Fruit fly (Drosophila melanogaster) whole organism, embryonic: ENCODE results near the gene kat80.
A peak's percentile ranks its signal among the peaks of the same experiment; 100 is the strongest.

Experiments used
- Antp ChIP-seq: fragments of 200-800 bp; sonication (Bioruptor generic); optimal IDR thresholded peaks from 3 replicates; lab custom pipeline; 2016; ENCODE audit warnings: missing biosample characterization, missing genetic modification characterization
- Asciz ChIP-seq: fragments of 200-800 bp; sonication (Bioruptor generic); optimal IDR thresholded peaks from 2 replicates; lab custom pipeline; 2017; ENCODE audit warnings: missing biosample characterization, mild to moderate bottlenecking, missing genetic modification characterization, missing genetic modification reagents
- CG11247 ChIP-seq: fragments of 200-800 bp; sonication (Bioruptor generic); IDR thresholded peaks from 2 replicates; pipeline ENCODE4 v1.3.6; 2022; ENCODE audit warnings: missing biosample characterization, missing genetic modification characterization
- CG11456 ChIP-seq: fragments of 200-800 bp; sonication (Bioruptor generic); IDR thresholded peaks from 3 replicates; pipeline ENCODE4 v1.3.6; 2022; ENCODE audit warnings: missing biosample characterization, missing genetic modification characterization
- CG1233 ChIP-seq: fragments of 200-800 bp; sonication (Bioruptor generic); optimal IDR thresholded peaks from 4 replicates; lab custom pipeline; 2018; ENCODE audit warnings: missing biosample characterization, mild to moderate bottlenecking, missing genetic modification characterization
- CG12391 ChIP-seq: fragments of 200-800 bp; sonication (Bioruptor generic); optimal IDR thresholded peaks from 3 replicates; lab custom pipeline; 2018; ENCODE audit warnings: missing biosample characterization, mild to moderate bottlenecking, missing genetic modification characterization, moderate library complexity
- CG13424 ChIP-seq: fragments of 200-800 bp; sonication (Bioruptor generic); optimal IDR thresholded peaks from 2 replicates; lab custom pipeline; 2019; ENCODE audit warnings: missing biosample characterization, mild to moderate bottlenecking, missing genetic modification characterization, moderate library complexity
- CG15696 ChIP-seq: fragments of 200-800 bp; sonication (Bioruptor generic); optimal IDR thresholded peaks from 2 replicates; lab custom pipeline; 2019; ENCODE audit warnings: missing biosample characterization, mild to moderate bottlenecking, missing genetic modification characterization, moderate library complexity
- CG17328 ChIP-seq: fragments of 200-800 bp; sonication (Bioruptor generic); IDR thresholded peaks from 2 replicates; pipeline ENCODE4 v1.3.6; 2022; ENCODE audit warnings: missing biosample characterization, missing genetic modification characterization
- CG17361 ChIP-seq: fragments of 200-800 bp; sonication (Bioruptor generic); IDR thresholded peaks from 3 replicates; pipeline ENCODE4 v1.3.6; 2022; ENCODE audit warnings: missing biosample characterization, missing genetic modification characterization
- CG1832 ChIP-seq: fragments of 200-800 bp; sonication (Bioruptor generic); optimal IDR thresholded peaks from 2 replicates; lab custom pipeline; 2017; ENCODE audit warnings: missing biosample characterization, mild to moderate bottlenecking, missing genetic modification characterization, inconsistent platforms
- CG2199 ChIP-seq: fragments of 200-800 bp; sonication (Bioruptor generic); IDR thresholded peaks from 3 replicates; pipeline ENCODE4 v1.3.6; 2022; ENCODE audit warnings: missing biosample characterization, missing genetic modification characterization
- CG2202 ChIP-seq: fragments of 200-800 bp; sonication (Bioruptor generic); optimal IDR thresholded peaks from 2 replicates; lab custom pipeline; 2018; ENCODE audit warnings: missing biosample characterization, mild to moderate bottlenecking, missing genetic modification characterization
- CG3065 ChIP-seq: fragments of 200-800 bp; sonication (Bioruptor generic); optimal IDR thresholded peaks from 2 replicates; lab custom pipeline; 2016; ENCODE audit warnings: missing biosample characterization, missing genetic modification characterization
- CG3407 ChIP-seq: fragments of 200-800 bp; sonication (Bioruptor generic); optimal IDR thresholded peaks from 2 replicates; lab custom pipeline; 2018; ENCODE audit warnings: missing biosample characterization, mild to moderate bottlenecking, missing genetic modification characterization
- CG42726 ChIP-seq: fragments of 200-800 bp; sonication (Bioruptor generic); IDR thresholded peaks from 2 replicates; pipeline ENCODE4 v1.3.6; 2022; ENCODE audit warnings: missing biosample characterization, missing genetic modification characterization; ENCODE audit not compliant: partially characterized antibody
- CG4424 ChIP-seq: fragments of 200-800 bp; sonication (Bioruptor generic); optimal IDR thresholded peaks from 3 replicates; lab custom pipeline; 2016; ENCODE audit warnings: missing biosample characterization, missing genetic modification characterization
- CG4617 ChIP-seq: fragments of 200-800 bp; sonication (Bioruptor generic); optimal IDR thresholded peaks from 3 replicates; lab custom pipeline; 2016; ENCODE audit warnings: missing biosample characterization, missing genetic modification characterization, borderline replicate concordance
- CG5953 ChIP-seq: fragments of 200-800 bp; sonication (Bioruptor generic); IDR thresholded peaks from 2 replicates; pipeline ENCODE4 v1.3.6; 2022; ENCODE audit warnings: missing biosample characterization, missing genetic modification characterization
- CG6854 ChIP-seq: fragments of 200-800 bp; sonication (Bioruptor generic); optimal IDR thresholded peaks from 3 replicates; lab custom pipeline; 2017; ENCODE audit warnings: missing biosample characterization, mild to moderate bottlenecking, missing genetic modification characterization
- CG8089 ChIP-seq: fragments of 200-800 bp; sonication (Bioruptor generic); optimal IDR thresholded peaks from 3 replicates; lab custom pipeline; 2016; ENCODE audit warnings: missing biosample characterization, missing genetic modification characterization
- CG8478 ChIP-seq: fragments of >200 bp; optimal IDR thresholded peaks from 2 replicates; lab custom pipeline; 2018
- D19B ChIP-seq: fragments of 200-800 bp; sonication (Bioruptor generic); optimal IDR thresholded peaks from 2 replicates; lab custom pipeline; 2017; ENCODE audit warnings: missing biosample characterization, mild to moderate bottlenecking, missing genetic modification characterization
- Doc3 ChIP-seq: fragments of 200-800 bp; sonication (Bioruptor generic); IDR thresholded peaks from 3 replicates; pipeline ENCODE4 v1.3.6; 2022; ENCODE audit warnings: missing biosample characterization, missing genetic modification characterization; ENCODE audit not compliant: partially characterized antibody
- Dref ChIP-seq: fragments of 200-800 bp; sonication (Bioruptor generic); IDR thresholded peaks from 2 replicates; pipeline ENCODE4 v1.3.6; 2022; ENCODE audit warnings: missing biosample characterization, missing genetic modification characterization
- Drgx ChIP-seq: fragments of 200-800 bp; sonication (Bioruptor generic); IDR thresholded peaks from 2 replicates; pipeline ENCODE4 v1.3.6; 2022; ENCODE audit warnings: missing biosample characterization, missing genetic modification characterization
- Elba2 ChIP-seq: fragments of 200-800 bp; sonication (Bioruptor generic); optimal IDR thresholded peaks from 3 replicates; lab custom pipeline; 2016; ENCODE audit warnings: missing biosample characterization, missing genetic modification characterization
- Hr39 ChIP-seq: fragments of >200 bp; optimal IDR thresholded peaks from 2 replicates; lab custom pipeline; 2017
- Lpt ChIP-seq: fragments of >200 bp; optimal IDR thresholded peaks from 2 replicates; lab custom pipeline; 2018; ENCODE audit warnings: missing biosample characterization, missing genetic modification characterization
- Oaz ChIP-seq: fragments of 200-800 bp; sonication (Bioruptor generic); IDR thresholded peaks from 2 replicates; pipeline ENCODE4 v1.3.6; 2022; ENCODE audit warnings: missing biosample characterization, missing genetic modification characterization
- Opbp ChIP-seq: fragments of 200-800 bp; sonication (Bioruptor generic); IDR thresholded peaks from 3 replicates; pipeline ENCODE4 v1.3.6; 2022; ENCODE audit warnings: missing biosample characterization, missing genetic modification characterization; ENCODE audit not compliant: partially characterized antibody
- Optix ChIP-seq: fragments of 200-800 bp; sonication (Bioruptor generic); IDR thresholded peaks from 3 replicates; pipeline ENCODE4 v1.3.6; 2022; ENCODE audit warnings: missing biosample characterization, missing genetic modification characterization
- Xbp1 ChIP-seq: fragments of 200-800 bp; sonication (Bioruptor generic); optimal IDR thresholded peaks from 3 replicates; lab custom pipeline; 2016; ENCODE audit warnings: missing biosample characterization, mild to moderate bottlenecking, missing genetic modification characterization
- al ChIP-seq: fragments of 200-800 bp; sonication (Bioruptor generic); IDR thresholded peaks from 2 replicates; pipeline ENCODE4 v1.3.6; 2022; ENCODE audit warnings: missing biosample characterization, missing genetic modification characterization
- chinmo ChIP-seq: fragments of 200-800 bp; sonication (Bioruptor generic); IDR thresholded peaks from 4 replicates; pipeline ENCODE4 v1.3.6; 2022; ENCODE audit warnings: missing biosample characterization, missing genetic modification characterization; ENCODE audit not compliant: partially characterized antibody
- croc ChIP-seq: fragments of 200-800 bp; sonication (Bioruptor generic); conservative IDR thresholded peaks from 3 replicates; pipeline ENCODE4 v1.3.6; 2022; ENCODE audit warnings: missing biosample characterization, missing genetic modification characterization
- dan ChIP-seq: fragments of 200-800 bp; sonication (Bioruptor generic); IDR thresholded peaks from 2 replicates; pipeline ENCODE4 v1.3.6; 2022; ENCODE audit warnings: missing biosample characterization, missing genetic modification characterization
- fru ChIP-seq: fragments of >200 bp; optimal IDR thresholded peaks from 2 replicates; lab custom pipeline; 2017
- gce ChIP-seq: fragments of 200-800 bp; sonication (Bioruptor generic); IDR thresholded peaks from 3 replicates; pipeline ENCODE4 v1.3.6; 2022; ENCODE audit warnings: missing biosample characterization, missing genetic modification characterization
- gt ChIP-seq: fragments of 200-800 bp; sonication (Bioruptor generic); IDR thresholded peaks from 2 replicates; pipeline ENCODE4 v1.3.6; 2022; ENCODE audit warnings: missing biosample characterization, missing genetic modification characterization
- hth ChIP-seq: fragments of >200 bp; optimal IDR thresholded peaks from 2 replicates; lab custom pipeline; 2017; ENCODE audit warnings: inconsistent platforms
- lilli ChIP-seq: fragments of 200-800 bp; sonication (Bioruptor generic); optimal IDR thresholded peaks from 3 replicates; lab custom pipeline; 2016; ENCODE audit warnings: missing biosample characterization, missing genetic modification characterization
- lmd ChIP-seq: fragments of 200-800 bp; sonication (Bioruptor generic); IDR thresholded peaks from 2 replicates; pipeline ENCODE4 v1.3.6; 2022; ENCODE audit warnings: missing biosample characterization, missing genetic modification characterization
- nau ChIP-seq: fragments of 200-800 bp; sonication (Bioruptor generic); optimal IDR thresholded peaks from 3 replicates; lab custom pipeline; 2017; ENCODE audit warnings: missing biosample characterization, mild to moderate bottlenecking, missing genetic modification characterization, missing genetic modification reagents
- nom ChIP-seq: fragments of 200-800 bp; sonication (Bioruptor generic); optimal IDR thresholded peaks from 2 replicates; lab custom pipeline; 2017; ENCODE audit warnings: missing biosample characterization, missing genetic modification characterization, mild to moderate bottlenecking, moderate library complexity, missing genetic modification reagents
- org-1 ChIP-seq: fragments of 200-800 bp; sonication (Bioruptor generic); optimal IDR thresholded peaks from 2 replicates; lab custom pipeline; 2017; ENCODE audit warnings: missing biosample characterization, missing genetic modification characterization
- pzg ChIP-seq: fragments of 200-800 bp; sonication (Bioruptor generic); optimal IDR thresholded peaks from 3 replicates; lab custom pipeline; 2018; ENCODE audit warnings: missing biosample characterization, mild to moderate bottlenecking, missing genetic modification characterization, moderate library complexity
- slp2 ChIP-seq: fragments of 200-800 bp; sonication (Bioruptor generic); optimal IDR thresholded peaks from 2 replicates; lab custom pipeline; 2016; ENCODE audit warnings: missing biosample characterization, missing genetic modification characterization
- so ChIP-seq: fragments of 200-800 bp; sonication (Bioruptor generic); IDR thresholded peaks from 3 replicates; pipeline ENCODE4 v1.3.6; 2022; ENCODE audit warnings: missing biosample characterization, missing genetic modification characterization
- sqz ChIP-seq: fragments of 200-800 bp; sonication (Bioruptor generic); optimal IDR thresholded peaks from 3 replicates; lab custom pipeline; 2018; ENCODE audit warnings: missing biosample characterization, mild to moderate bottlenecking, missing genetic modification characterization
- stc ChIP-seq: fragments of 200-800 bp; sonication (Bioruptor generic); IDR thresholded peaks from 2 replicates; pipeline ENCODE4 v1.3.6; 2022; ENCODE audit warnings: missing biosample characterization, missing genetic modification characterization
- tio ChIP-seq: fragments of 200-800 bp; sonication (Bioruptor generic); optimal IDR thresholded peaks from 2 replicates; lab custom pipeline; 2017; ENCODE audit warnings: missing biosample characterization, missing genetic modification characterization, inconsistent platforms
- tna ChIP-seq: fragments of 200-800 bp; sonication (Bioruptor generic); IDR thresholded peaks from 2 replicates; pipeline ENCODE4 v1.3.6; 2022; ENCODE audit warnings: missing biosample characterization, missing genetic modification characterization; ENCODE audit not compliant: partially characterized antibody

Gene kat80

DNA sequence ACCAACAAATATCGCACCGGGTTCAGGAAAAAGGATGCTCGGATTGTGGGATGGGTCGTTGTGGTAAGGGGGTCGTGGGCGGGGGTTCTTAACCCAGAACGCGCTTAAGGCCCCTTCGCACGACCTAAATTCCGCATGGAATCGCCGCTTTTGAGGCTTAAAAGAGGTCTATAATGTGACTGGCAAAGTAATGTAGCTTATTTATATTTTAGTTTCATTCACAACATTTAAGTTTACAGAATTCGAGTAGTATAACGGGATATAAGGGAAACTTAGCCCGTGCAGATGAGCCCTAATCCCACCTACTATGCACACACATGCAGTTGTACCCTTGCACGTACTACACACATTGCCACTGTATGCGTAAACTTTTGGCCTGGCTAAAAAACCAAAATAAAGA is 2.8 kb upstream of the kat80 start (continued):
- TF ChIP-seq Xbp1, result peak; percentile 76
- TF ChIP-seq Antp (GFP tag; lab: Kevin White, UChicago), result peak; percentile 54
- TF ChIP-seq lilli, result peak; percentile 20
- TF ChIP-seq chinmo (GFP tag; lab: Robert Waterston, UW), result no peak
- TF ChIP-seq Hr39, result no peak
- peak; percentile 77 for TF ChIP-seq sqz (GFP tag; lab: Kevin White, UChicago)
- TF ChIP-seq CG3407, result peak; percentile 75
- peak; percentile 38; the same call in 1 of the 2 replicates for TF ChIP-seq al (GFP tag; lab: Robert Waterston, UW)
- TF ChIP-seq slp2, result peak; percentile 34
- TF ChIP-seq CG5953 (GFP tag; lab: Robert Waterston, UW), result peak; percentile 74
- TF ChIP-seq pzg, result no peak
- TF ChIP-seq Drgx (GFP tag; lab: Robert Waterston, UW), result peak; percentile 87
- peak; percentile 82 for TF ChIP-seq Asciz (GFP tag; lab: Kevin White, UChicago)
- TF ChIP-seq Oaz (GFP tag; lab: Robert Waterston, UW), result peak; percentile 71
- peak; percentile 72 for TF ChIP-seq CG11247
- TF ChIP-seq dan, result peak; percentile 63; the same call in 1 of the 2 replicates
- TF ChIP-seq stc (GFP tag; lab: Robert Waterston, UW), result peak; percentile 85
- TF ChIP-seq CG11456 (GFP tag; lab: Robert Waterston, UW), result peak; percentile 80
- TF ChIP-seq CG3065 (GFP tag; lab: Kevin White, UChicago), result no peak
- TF ChIP-seq CG13424 (tag; lab: Kevin White, UChicago), result peak; percentile 91
- TF ChIP-seq croc (GFP tag; lab: Robert Waterston, UW), result peak; percentile 67
- peak; percentile 78 for TF ChIP-seq org-1
- TF ChIP-seq CG4424 (GFP tag; lab: Kevin White, UChicago), result peak; percentile 81
- TF ChIP-seq CG1832 (GFP tag; lab: Kevin White, UChicago), result no peak
- no peak for TF ChIP-seq tio (GFP tag; lab: Kevin White, UChicago)
- TF ChIP-seq Dref (GFP tag; lab: Robert Waterston, UW), result no peak
- peak; percentile 35 for TF ChIP-seq D19B (GFP tag; lab: Kevin White, UChicago)
- TF ChIP-seq tna (GFP tag; lab: Robert Waterston, UW), result no peak
- TF ChIP-seq CG8089 (GFP tag; lab: Kevin White, UChicago), result peak; percentile 16
- peak; percentile 88 for TF ChIP-seq so (GFP tag; lab: Robert Waterston, UW)
- peak; percentile 91 for TF ChIP-seq CG15696 (tag; lab: Kevin White, UChicago)
- peak; percentile 59; the same call in 2 of the 3 replicates for TF ChIP-seq CG17361
- TF ChIP-seq Opbp (GFP tag; lab: Robert Waterston, UW), result no peak
- peak; percentile 77 for TF ChIP-seq CG2202 (tag; lab: Kevin White, UChicago)
- peak; percentile 9 for TF ChIP-seq CG4617 (GFP tag; lab: Kevin White, UChicago)
- no peak for TF ChIP-seq Lpt (GFP tag; lab: Kevin White, UChicago)
- peak; percentile 76 for TF ChIP-seq Optix (GFP tag; lab: Robert Waterston, UW)
- peak; percentile 34; the same call in 1 of the 2 replicates for TF ChIP-seq gt
- TF ChIP-seq CG42726 (GFP tag; lab: Robert Waterston, UW), result no peak
- TF ChIP-seq CG12391 (tag; lab: Kevin White, UChicago), result peak; percentile 88
- TF ChIP-seq nom (GFP tag; lab: Kevin White, UChicago), result peak; percentile 94
- TF ChIP-seq CG6854 (GFP tag; lab: Kevin White, UChicago), result peak; percentile 79
- TF ChIP-seq Elba2, result peak; percentile 20
- TF ChIP-seq CG2199 (GFP tag; lab: Robert Waterston, UW), result peak; percentile 74; the same call in 2 of the 3 replicates
- TF ChIP-seq nau (GFP tag; lab: Kevin White, UChicago), result peak; percentile 74
- no peak for TF ChIP-seq Doc3 (GFP tag; lab: Robert Waterston, UW)
- no peak for TF ChIP-seq hth (lab: Kevin White, UChicago)
- TF ChIP-seq gce (GFP tag; lab: Robert Waterston, UW), result peak; percentile 84
- peak; percentile 79 for TF ChIP-seq lmd (GFP tag; lab: Robert Waterston, UW)
- TF ChIP-seq CG8478 (lab: Kevin White, UChicago), result no peak
- TF ChIP-seq CG17328 (GFP tag; lab: Robert Waterston, UW), result peak; percentile 81
- TF ChIP-seq CG1233 (GFP tag; lab: Kevin White, UChicago), result peak; percentile 82
- TF ChIP-seq fru, result no peak
